Worm (Caenorhabditis elegans) whole organism, early embryonic: ENCODE results near the gene tni-4.
"Not testable (repeated sequence)": the region's sequence is repeated elsewhere in the genome, so short reads cannot be mapped to it uniquely, and the experiment has no call there.

Source experiments
- B0310.2 ChIP-seq: sonication (generic microtip); optimal IDR thresholded peaks from 2 replicates; lab custom pipeline; 2016; ENCODE audit warnings: mild to moderate bottlenecking, missing genetic modification characterization, missing compliant biosample characterization
- F13C5.2 ChIP-seq: sonication (generic microtip); optimal IDR thresholded peaks from 2 replicates; lab custom pipeline; 2017; ENCODE audit warnings: mild to moderate bottlenecking, missing genetic modification characterization, inconsistent platforms, missing compliant biosample characterization
- aly-1 ChIP-seq: sonication (generic microtip); optimal IDR thresholded peaks from 2 replicates; lab custom pipeline; 2016; ENCODE audit warnings: missing genetic modification characterization, missing compliant biosample characterization
- ceh-13 ChIP-seq: fragments of 200-800 bp; sonication (Bioruptor generic); optimal IDR thresholded peaks from 2 replicates; lab custom pipeline; 2018; ENCODE audit warnings: mild to moderate bottlenecking, missing genetic modification characterization, missing compliant biosample characterization
- ceh-36 ChIP-seq: sonication (generic microtip); optimal IDR thresholded peaks from 2 replicates; lab custom pipeline; 2016; ENCODE audit warnings: missing genetic modification characterization, inconsistent platforms, missing compliant biosample characterization
- ets-7 ChIP-seq: sonication (generic microtip); optimal IDR thresholded peaks from 2 replicates; lab custom pipeline; 2016; ENCODE audit warnings: missing genotype, missing genetic modification characterization, missing compliant biosample characterization
- flt-1 ChIP-seq: fragments of 200-800 bp; sonication (Bioruptor generic); IDR thresholded peaks from 2 replicates; pipeline ENCODE4 v1.3.6; 2022; ENCODE audit warnings: missing genetic modification characterization, missing compliant biosample characterization
- hmbx-1 ChIP-seq: sonication (generic microtip); optimal IDR thresholded peaks from 2 replicates; lab custom pipeline; 2016; ENCODE audit warnings: mild to moderate bottlenecking, missing genetic modification characterization, missing compliant biosample characterization
- hmg-4 ChIP-seq: fragments of 200-800 bp; sonication (Bioruptor generic); optimal IDR thresholded peaks from 2 replicates; lab custom pipeline; 2018; ENCODE audit warnings: mild to moderate bottlenecking, missing genetic modification characterization, missing compliant biosample characterization
- hnd-1 ChIP-seq: sonication (generic microtip); optimal IDR thresholded peaks from 2 replicates; lab custom pipeline; 2016; ENCODE audit warnings: missing genetic modification characterization, missing compliant biosample characterization
- pes-1 ChIP-seq: fragments of 200-800 bp; sonication (Bioruptor generic); IDR thresholded peaks from 2 replicates; pipeline ENCODE4 v1.3.6; 2022; ENCODE audit warnings: missing genetic modification reagents, missing genetic modification characterization, missing compliant biosample characterization
- scrt-1 ChIP-seq: fragments of 200-800 bp; sonication (Bioruptor generic); IDR thresholded peaks from 2 replicates; pipeline ENCODE4 v1.3.6; 2022; ENCODE audit warnings: missing genetic modification characterization, missing compliant biosample characterization
- sea-1 ChIP-seq: fragments of 200-800 bp; sonication (Bioruptor generic); conservative IDR thresholded peaks from 2 replicates; pipeline ENCODE4 v1.3.6; 2022; ENCODE audit warnings: missing genetic modification characterization, missing compliant biosample characterization
- tbx-11 ChIP-seq: fragments of 200-800 bp; sonication (Bioruptor generic); IDR thresholded peaks from 2 replicates; pipeline ENCODE4 v1.3.6; 2022; ENCODE audit warnings: missing genetic modification characterization, missing compliant biosample characterization
- tbx-37 ChIP-seq: fragments of 200-800 bp; sonication (Bioruptor generic); conservative IDR thresholded peaks from 2 replicates; pipeline ENCODE4 v1.3.6; 2022; ENCODE audit warnings: missing genetic modification reagents, missing genetic modification characterization, missing compliant biosample characterization
- tra-4 ChIP-seq: sonication (generic microtip); optimal IDR thresholded peaks from 2 replicates; lab custom pipeline; 2017; ENCODE audit warnings: missing genetic modification characterization, missing compliant biosample characterization

The tni-4 gene

DNA sequence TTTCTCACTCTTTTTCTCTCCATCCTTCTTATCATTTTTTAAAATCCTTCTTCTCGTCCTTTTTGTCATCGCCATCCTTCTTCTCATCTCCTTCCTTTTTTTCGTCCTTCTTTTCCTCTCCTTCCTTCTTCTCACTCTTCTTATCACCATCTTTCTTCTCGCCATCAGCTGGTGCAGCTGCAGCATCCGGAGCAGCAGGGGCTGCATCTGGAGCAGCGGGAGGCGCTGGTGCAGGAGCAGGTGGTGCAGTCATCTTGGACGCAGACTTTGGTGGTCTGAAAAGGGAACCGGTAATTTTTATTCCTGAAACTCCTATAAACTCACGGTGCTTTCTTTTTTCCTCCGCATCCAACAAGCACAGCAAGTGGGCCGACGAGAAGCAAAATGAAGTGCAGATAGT, 17.3 kb downstream of the tni-4 start:
- TF ChIP-seq pes-1 (GFP tag; lab: Robert Waterston, UW) = no peak
- no peak for TF ChIP-seq hmbx-1 (tag; lab: Kevin White, UChicago)
- no peak for TF ChIP-seq flt-1 (GFP tag; lab: Robert Waterston, UW)
- no peak for TF ChIP-seq ceh-36
- TF ChIP-seq sea-1 (GFP tag; lab: Robert Waterston, UW) = no peak

DNA sequence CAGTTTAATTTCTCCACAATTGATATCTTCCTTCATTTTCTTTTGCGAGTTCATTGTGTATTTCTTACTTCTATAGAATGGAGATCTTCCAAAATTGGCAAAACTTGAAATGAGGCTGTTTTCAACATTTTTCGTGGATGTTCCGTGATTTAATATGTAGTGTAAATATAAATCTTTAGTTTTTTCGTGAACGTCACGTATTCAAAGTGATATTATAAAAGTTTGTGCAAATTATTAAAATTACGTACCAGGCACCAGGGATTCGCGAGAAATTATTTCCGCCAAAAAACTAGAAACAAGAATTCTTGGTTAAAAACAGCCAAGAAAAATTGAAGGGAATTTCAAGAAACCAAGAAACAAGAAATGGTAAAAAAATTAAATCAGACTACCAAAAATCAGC, 19.8 kb downstream of the tni-4 start, which contains the start of gene Y59E9AL.8:
Gene Y59E9AL.8 (minus strand): TSS at position 101 of the 400 bp plus-strand sequence.
- TF ChIP-seq tra-4 (tag; lab: Kevin White, UChicago) (no peak), scrt-1 (GFP tag; lab: Robert Waterston, UW) (no peak), tbx-37 (GFP tag; lab: Robert Waterston, UW) (no peak), pes-1 (GFP tag; lab: Robert Waterston, UW) (no peak), F13C5.2 (no peak), hnd-1 (tag; lab: Kevin White, UChicago) (no peak), hmg-4 (no peak), B0310.2 (tag; lab: Kevin White, UChicago) (no peak), ceh-36 (no peak), sea-1 (GFP tag; lab: Robert Waterston, UW) (no peak), aly-1 (tag; lab: Kevin White, UChicago) (no peak), hmbx-1 (tag; lab: Kevin White, UChicago) (no peak), flt-1 (GFP tag; lab: Robert Waterston, UW) (no peak)

DNA sequence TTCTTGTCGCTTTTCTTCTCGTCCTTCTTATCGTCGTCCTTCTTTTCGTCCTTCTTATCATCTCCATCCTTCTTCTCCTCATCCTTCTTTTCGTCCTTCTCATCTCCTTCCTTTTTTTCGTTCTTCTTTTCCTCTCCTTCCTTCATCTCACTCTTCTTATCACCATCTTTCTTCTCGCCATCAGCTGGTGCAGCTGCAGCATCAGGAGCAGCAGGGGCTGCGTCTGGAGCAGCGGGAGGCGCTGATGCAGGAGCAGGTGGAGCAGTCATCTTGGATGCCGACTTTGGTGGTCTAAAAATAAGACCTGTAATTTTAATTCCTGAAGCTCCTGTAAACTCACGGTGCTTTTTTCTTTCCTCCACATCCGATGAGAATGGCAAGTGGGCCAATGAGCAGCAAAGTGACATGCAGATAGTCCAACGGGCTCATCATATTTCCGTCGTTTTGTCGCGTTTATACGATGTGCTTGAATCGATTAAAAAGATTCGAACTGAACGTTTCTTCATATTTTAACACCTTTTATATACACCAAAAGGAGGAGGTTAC, 21.0 kb downstream of the tni-4 start, which contains the start of gene cylc-1:
Gene cylc-1 (minus strand): TSS at position 496 of the 546 bp plus-strand sequence.
- TF ChIP-seq F13C5.2; ets-7 (tag; lab: Kevin White, UChicago); ceh-36: not testable (repeated sequence)

DNA sequence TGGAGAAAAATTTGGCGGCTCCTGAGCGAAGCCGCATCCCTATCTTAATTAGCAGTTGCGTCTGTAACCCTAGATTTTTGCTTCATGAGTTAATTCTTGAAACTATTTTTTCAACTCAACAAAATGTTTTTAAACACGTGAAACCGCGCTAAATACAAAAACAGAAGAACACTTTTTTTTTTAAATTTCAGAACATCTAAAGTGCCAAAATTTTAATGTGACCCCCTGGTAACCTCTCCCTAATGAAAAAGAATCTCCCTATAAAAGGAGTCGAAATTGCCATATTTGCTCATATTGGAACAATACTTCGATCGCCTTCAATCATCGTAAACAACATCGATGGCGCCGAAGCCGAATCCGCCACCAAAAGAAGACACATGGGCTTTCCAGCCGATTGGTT, 22.2 kb downstream of the tni-4 start, which contains the start of gene nsph-4.1:
Gene nsph-4.1 (plus strand): TSS at position 301 of the 400 bp plus-strand sequence.
- TF ChIP-seq ets-7 (tag; lab: Kevin White, UChicago); ceh-13 (GFP tag; lab: Kevin White, UChicago); hmg-4: not testable (repeated sequence)

DNA sequence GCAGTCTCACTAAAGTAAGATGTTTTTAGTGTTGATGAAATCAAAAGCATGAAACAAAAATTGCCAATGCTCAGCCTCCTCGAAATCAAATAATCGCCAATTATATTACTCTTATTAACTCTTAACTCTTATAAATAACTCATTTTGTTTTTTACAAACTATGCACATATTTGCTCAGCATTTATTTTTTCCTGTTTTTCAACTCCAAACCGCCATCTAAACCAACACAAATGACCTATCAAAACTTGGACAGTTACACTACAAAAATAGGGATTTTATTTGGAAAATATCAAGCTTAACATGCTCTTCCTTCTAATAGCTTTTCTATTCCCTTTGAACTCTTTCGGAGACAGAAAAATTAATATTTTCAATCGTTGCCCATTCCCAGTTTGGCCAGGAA, 24.2 kb downstream of the tni-4 start, which contains the start of gene thn-6:
Gene thn-6 (plus strand): TSS at position 301 of the 400 bp plus-strand sequence.
- TF ChIP-seq ceh-36 (no peak), aly-1 (tag; lab: Kevin White, UChicago) (no peak), B0310.2 (tag; lab: Kevin White, UChicago) (no peak), tra-4 (tag; lab: Kevin White, UChicago) (no peak), tbx-37 (GFP tag; lab: Robert Waterston, UW) (no peak), hmbx-1 (tag; lab: Kevin White, UChicago) (no peak), sea-1 (GFP tag; lab: Robert Waterston, UW) (no peak), hmg-4 (no peak), flt-1 (GFP tag; lab: Robert Waterston, UW) (no peak)

- TF ChIP-seq B0310.2 (tag; lab: Kevin White, UChicago) (no peak), aly-1 (tag; lab: Kevin White, UChicago) (no peak), ceh-36 (no peak), ets-7 (tag; lab: Kevin White, UChicago) (no peak), tbx-11 (no peak), tbx-37 (GFP tag; lab: Robert Waterston, UW) (no peak), tra-4 (tag; lab: Kevin White, UChicago) (no peak), F13C5.2 (no peak), hmbx-1 (tag; lab: Kevin White, UChicago) (no peak), ceh-13 (GFP tag; lab: Kevin White, UChicago) (no peak)
These were observed 26.1 kb downstream of the tni-4 start, which contains the start of gene thn-5 for ce11 chrIV:5230530-5230929. thn-5 (plus strand) TSS chrIV:5230830.

DNA sequence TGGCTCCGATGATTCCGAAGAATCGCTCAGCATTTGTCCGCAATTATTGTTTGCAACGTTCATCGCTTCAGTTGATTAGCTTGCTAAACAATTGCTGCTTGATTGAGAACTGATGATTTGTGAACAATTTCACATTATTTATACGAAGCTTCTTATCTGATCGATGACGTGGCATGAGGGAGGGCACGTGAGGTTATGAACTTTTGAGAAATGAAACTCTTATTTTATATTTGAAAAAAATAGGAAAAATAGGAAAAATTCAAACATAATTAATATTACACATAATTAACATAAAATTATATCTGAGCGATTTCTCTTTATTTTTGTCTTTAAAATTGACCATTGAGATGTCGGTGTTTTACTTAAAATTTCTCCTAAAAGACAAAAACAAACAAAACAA, 50.3 kb downstream of the tni-4 start, which contains the start of gene F36H12.10:
Gene F36H12.10 (minus strand): TSS at position 101 of the 400 bp plus-strand sequence.
- TF ChIP-seq scrt-1 (GFP tag; lab: Robert Waterston, UW); B0310.2 (tag; lab: Kevin White, UChicago); hnd-1 (tag; lab: Kevin White, UChicago): not testable (repeated sequence)
